Fruit fly (Drosophila melanogaster) whole organism, wandering third instar larva: ENCODE measurements around the gene CG31910.

Experiments used
- Abd-B ChIP-seq: fragments of >200 bp; optimal IDR thresholded peaks from 2 replicates; lab custom pipeline; 2017; ENCODE audit warnings: missing biosample characterization, missing genetic modification characterization
- Hnf4 ChIP-seq: fragments of 200-800 bp; sonication (Bioruptor generic); optimal IDR thresholded peaks from 2 replicates; lab custom pipeline; 2016; ENCODE audit warnings: missing biosample characterization, mild to moderate bottlenecking, missing genetic modification characterization
- Sp1 ChIP-seq: fragments of 200-800 bp; sonication (Bioruptor generic); optimal IDR thresholded peaks from 3 replicates; lab custom pipeline; 2019; ENCODE audit warnings: missing biosample characterization, mild to moderate bottlenecking, missing genetic modification characterization, moderate library complexity
- br ChIP-seq: fragments of 200-800 bp; sonication (Bioruptor generic); optimal IDR thresholded peaks from 2 replicates; lab custom pipeline; 2016; ENCODE audit warnings: missing biosample characterization, missing genetic modification characterization
- foxo ChIP-seq, 2 experiments: fragments of 200-800 bp; sonication (Bioruptor generic); optimal IDR thresholded peaks; 2 replicates in 1 of 2; 3 replicates in 1 of 2; lab custom pipeline; 2016 to 2017; ENCODE audit warnings: missing biosample characterization in 2 of 2, missing genetic modification characterization in 2 of 2
- h ChIP-seq: fragments of 200-800 bp; sonication (Bioruptor generic); optimal IDR thresholded peaks from 3 replicates; lab custom pipeline; 2016; ENCODE audit warnings: missing biosample characterization, mild to moderate bottlenecking, missing genetic modification characterization
- pan ChIP-seq: fragments of >200 bp; optimal IDR thresholded peaks from 2 replicates; lab custom pipeline; 2017
- psq ChIP-seq: fragments of 200-800 bp; sonication (Bioruptor generic); optimal IDR thresholded peaks from 3 replicates; lab custom pipeline; 2017; ENCODE audit warnings: missing biosample characterization, mild to moderate bottlenecking, missing genetic modification characterization, moderate library complexity

DNA sequence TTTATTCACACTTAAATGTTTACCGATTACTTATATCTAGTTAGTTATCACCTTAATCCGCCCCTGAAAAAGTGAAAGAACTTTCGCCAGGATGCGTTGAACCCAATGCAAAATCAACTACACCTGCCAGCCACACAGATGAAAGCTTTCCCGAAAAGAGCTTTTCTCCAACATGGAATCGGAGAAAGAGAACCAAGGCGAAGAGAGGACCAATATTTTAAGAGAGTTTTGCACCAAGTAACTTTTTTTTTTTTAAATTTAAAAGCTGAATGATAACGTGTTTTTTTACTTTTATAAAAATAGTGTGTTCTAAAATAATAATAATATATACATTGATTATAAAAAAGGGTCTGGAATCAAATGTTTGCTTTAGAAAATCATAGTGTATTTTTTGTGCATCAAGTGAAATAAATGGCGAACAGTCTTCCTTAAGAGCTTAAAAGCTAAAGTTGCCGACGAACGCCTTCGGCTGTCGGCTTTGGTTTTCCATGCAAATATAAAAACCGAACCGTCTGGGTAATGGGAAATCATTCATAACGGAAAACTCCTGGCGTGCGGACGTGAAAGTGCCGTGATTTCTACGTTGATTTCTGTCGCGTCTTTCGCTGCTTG lies 3.3 kb downstream of the CG31910 start, which contains the start of gene meng:
- no peak for TF ChIP-seq h (GFP tag; lab: Kevin White, UChicago)
- no peak for TF ChIP-seq br
- no peak for TF ChIP-seq Sp1 (GFP tag; lab: Kevin White, UChicago)
- no peak for TF ChIP-seq Hnf4
- no peak for TF ChIP-seq psq
- TF ChIP-seq pan (lab: Kevin White, UChicago) = no peak
- TF ChIP-seq Abd-B = no peak
- TF ChIP-seq foxo (GFP tag; optimal IDR thresholded peaks at IDR 0.05; lab: Kevin White, UChicago) = no peak
